Fruit fly (Drosophila melanogaster) whole organism, wandering third instar larva: ENCODE data around the gene CG14294.

ENCODE experiments used
- Abd-B ChIP-seq: fragments of >200 bp; optimal IDR thresholded peaks from 2 replicates; lab custom pipeline; 2017; ENCODE audit warnings: missing biosample characterization, missing genetic modification characterization
- CG32264 ChIP-seq: fragments of 200-800 bp; sonication (Bioruptor generic); optimal IDR thresholded peaks from 2 replicates; lab custom pipeline; 2016; ENCODE audit warnings: missing biosample characterization, missing genetic modification characterization
- CG9705 ChIP-seq: fragments of 200-800 bp; sonication (Bioruptor generic); optimal IDR thresholded peaks from 2 replicates; lab custom pipeline; 2018; ENCODE audit warnings: missing biosample characterization, mild to moderate bottlenecking, missing genetic modification characterization
- CrebA ChIP-seq: fragments of 200-800 bp; sonication (Bioruptor generic); optimal IDR thresholded peaks from 2 replicates; lab custom pipeline; 2016; ENCODE audit warnings: missing biosample characterization, mild to moderate bottlenecking, missing genetic modification characterization, borderline replicate concordance
- Dfd ChIP-seq: fragments of >200 bp; optimal IDR thresholded peaks from 2 replicates; lab custom pipeline; 2017; ENCODE audit warnings: missing biosample characterization, missing genetic modification characterization
- Dif ChIP-seq: fragments of 200-275, 200-300 bp; sonication (Bioruptor generic); optimal IDR thresholded peaks from 2 replicates; lab custom pipeline; 2018; ENCODE audit warnings: missing biosample characterization, missing genetic modification characterization; ENCODE audit not compliant: partially characterized antibody
- GATAd ChIP-seq: sonication (Bioruptor generic); optimal IDR thresholded peaks from 2 replicates; lab custom pipeline; 2016; ENCODE audit warnings: missing biosample characterization, missing genetic modification characterization
- HLH106 ChIP-seq: fragments of 200-800 bp; optimal IDR thresholded peaks from 3 replicates; lab custom pipeline; 2019; ENCODE audit warnings: missing biosample characterization, mild to moderate bottlenecking, missing genetic modification characterization, moderate library complexity
- Hnf4 ChIP-seq: fragments of 200-800 bp; sonication (Bioruptor generic); optimal IDR thresholded peaks from 2 replicates; lab custom pipeline; 2016; ENCODE audit warnings: missing biosample characterization, mild to moderate bottlenecking, missing genetic modification characterization
- Hr78 ChIP-seq: fragments of >200 bp; optimal IDR thresholded peaks from 2 replicates; lab custom pipeline; 2017; ENCODE audit warnings: missing biosample characterization, missing genetic modification characterization
- Hr83 ChIP-seq: fragments of 200-300 bp; sonication (Bioruptor generic); optimal IDR thresholded peaks from 2 replicates; lab custom pipeline; 2016; ENCODE audit warnings: missing biosample characterization, mild to moderate bottlenecking, missing genetic modification characterization, moderate library complexity; ENCODE audit not compliant: poor library complexity, severe bottlenecking
- Jra ChIP-seq: sonication (Bioruptor generic); optimal IDR thresholded peaks from 2 replicates; lab custom pipeline; 2016; ENCODE audit warnings: missing biosample characterization, missing genetic modification characterization
- Mio ChIP-seq: sonication (Bioruptor generic); optimal IDR thresholded peaks from 2 replicates; lab custom pipeline; 2016; ENCODE audit warnings: missing biosample characterization, missing genetic modification characterization
- Myc ChIP-seq: fragments of >200 bp; optimal IDR thresholded peaks from 2 replicates; lab custom pipeline; 2017
- N ChIP-seq: fragments of >200 bp; optimal IDR thresholded peaks from 2 replicates; lab custom pipeline; 2018; ENCODE audit warnings: missing biosample characterization, missing external identifiers, missing genetic modification characterization
- OdsH ChIP-seq: fragments of 200-800 bp; sonication (Bioruptor generic); optimal IDR thresholded peaks from 2 replicates; lab custom pipeline; 2016; ENCODE audit warnings: missing biosample characterization, mild to moderate bottlenecking, missing genetic modification characterization
- Rel ChIP-seq, 2 experiments: fragments of 200-800 bp; sonication (Bioruptor generic) in 1 of 2; optimal IDR thresholded peaks; 2 replicates in 1 of 2; 3 replicates in 1 of 2; lab custom pipeline; 2016 to 2019; ENCODE audit warnings: mild to moderate bottlenecking in 2 of 2, missing biosample characterization in 2 of 2, missing genetic modification characterization in 2 of 2, moderate library complexity in 1 of 2
- Sp1 ChIP-seq: fragments of 200-800 bp; sonication (Bioruptor generic); optimal IDR thresholded peaks from 3 replicates; lab custom pipeline; 2019; ENCODE audit warnings: missing biosample characterization, mild to moderate bottlenecking, missing genetic modification characterization, moderate library complexity
- Vsx2 ChIP-seq: fragments of 200-300, 225-300 bp; sonication (Bioruptor generic); optimal IDR thresholded peaks from 2 replicates; lab custom pipeline; 2018; ENCODE audit warnings: missing biosample characterization, missing genetic modification characterization; ENCODE audit not compliant: partially characterized antibody
- br ChIP-seq: fragments of 200-800 bp; sonication (Bioruptor generic); optimal IDR thresholded peaks from 2 replicates; lab custom pipeline; 2016; ENCODE audit warnings: missing biosample characterization, missing genetic modification characterization
- brk ChIP-seq: fragments of 200-800 bp; sonication (Bioruptor generic); optimal IDR thresholded peaks from 2 replicates; lab custom pipeline; 2016; ENCODE audit warnings: missing biosample characterization, mild to moderate bottlenecking, missing genetic modification characterization
- dl ChIP-seq, 2 experiments: fragments of 175-275, 200-275 bp in 1 of 2; fragments of 200-275 bp in 1 of 2; sonication (Bioruptor generic); optimal IDR thresholded peaks; lab custom pipeline; 2018; ENCODE audit warnings: mild to moderate bottlenecking in 2 of 2, missing biosample characterization in 2 of 2, missing genetic modification characterization in 2 of 2, moderate library complexity in 2 of 2; ENCODE audit not compliant: partially characterized antibody in 2 of 2, insufficient read depth in 1 of 2
- dmrt93B ChIP-seq: fragments of 200-800 bp; sonication (Bioruptor generic); optimal IDR thresholded peaks from 2 replicates; lab custom pipeline; 2018; ENCODE audit warnings: missing biosample characterization, mild to moderate bottlenecking, missing genetic modification characterization
- dsf ChIP-seq: sonication (Bioruptor generic); optimal IDR thresholded peaks from 2 replicates; lab custom pipeline; 2016; ENCODE audit warnings: missing biosample characterization, missing genetic modification characterization, borderline replicate concordance
- ey ChIP-seq: fragments of 200-800 bp; sonication (Bioruptor generic); optimal IDR thresholded peaks from 2 replicates; lab custom pipeline; 2016; ENCODE audit warnings: missing biosample characterization, missing genetic modification characterization
- foxo ChIP-seq, 2 experiments: fragments of 200-800 bp; sonication (Bioruptor generic); optimal IDR thresholded peaks; 2 replicates in 1 of 2; 3 replicates in 1 of 2; lab custom pipeline; 2016 to 2017; ENCODE audit warnings: missing biosample characterization in 2 of 2, missing genetic modification characterization in 2 of 2
- fru ChIP-seq: fragments of 200-800 bp; sonication (Bioruptor generic); optimal IDR thresholded peaks from 3 replicates; lab custom pipeline; 2016; ENCODE audit warnings: missing biosample characterization, mild to moderate bottlenecking, missing genetic modification characterization
- h ChIP-seq: fragments of 200-800 bp; sonication (Bioruptor generic); optimal IDR thresholded peaks from 3 replicates; lab custom pipeline; 2016; ENCODE audit warnings: missing biosample characterization, mild to moderate bottlenecking, missing genetic modification characterization
- jim ChIP-seq: fragments of 175-275, 200-325 bp; sonication (Bioruptor generic); optimal IDR thresholded peaks from 2 replicates; lab custom pipeline; 2016; ENCODE audit warnings: missing biosample characterization, mild to moderate bottlenecking, missing genetic modification characterization
- lola ChIP-seq: fragments of >200 bp; optimal IDR thresholded peaks from 2 replicates; lab custom pipeline; 2017; ENCODE audit warnings: missing biosample characterization, missing genetic modification characterization
- pan ChIP-seq: fragments of >200 bp; optimal IDR thresholded peaks from 2 replicates; lab custom pipeline; 2017
- psq ChIP-seq: fragments of 200-800 bp; sonication (Bioruptor generic); optimal IDR thresholded peaks from 3 replicates; lab custom pipeline; 2017; ENCODE audit warnings: missing biosample characterization, mild to moderate bottlenecking, missing genetic modification characterization, moderate library complexity
- rgr ChIP-seq: fragments of 200-800 bp; sonication (Bioruptor generic); optimal IDR thresholded peaks from 3 replicates; lab custom pipeline; 2016; ENCODE audit warnings: missing biosample characterization, mild to moderate bottlenecking, missing genetic modification characterization
- sage ChIP-seq: fragments of 200-800 bp; sonication (Bioruptor generic); optimal IDR thresholded peaks from 2 replicates; lab custom pipeline; 2016; ENCODE audit warnings: missing biosample characterization, mild to moderate bottlenecking, missing genetic modification characterization
- sv ChIP-seq: fragments of 200-800 bp; sonication (Bioruptor generic); optimal IDR thresholded peaks from 3 replicates; lab custom pipeline; 2016; ENCODE audit warnings: missing biosample characterization, missing genetic modification characterization
- tai ChIP-seq: sonication (Bioruptor generic); optimal IDR thresholded peaks from 2 replicates; lab custom pipeline; 2016; ENCODE audit warnings: missing biosample characterization, missing genetic modification characterization
- usp ChIP-seq: fragments of >200 bp; optimal IDR thresholded peaks from 2 replicates; lab custom pipeline; 2017; ENCODE audit warnings: missing biosample characterization, missing genetic modification characterization
- woc ChIP-seq: sonication (Bioruptor generic); optimal IDR thresholded peaks from 2 replicates; lab custom pipeline; 2016; ENCODE audit warnings: missing biosample characterization, mild to moderate bottlenecking, missing genetic modification characterization

CG14294 gene

dm6 chr3R:18923208-18923761, 21.2 kb upstream of the CG14294 start:
- no peak for TF ChIP-seq Abd-B (GFP tag; lab: Kevin White, UChicago)
- no peak for TF ChIP-seq CG9705
- peak; percentile 10 for TF ChIP-seq woc (GFP tag; lab: Kevin White, UChicago)
- no peak for TF ChIP-seq OdsH (GFP tag; lab: Kevin White, UChicago)
- peak; percentile 6 for TF ChIP-seq fru (GFP tag; lab: Kevin White, UChicago)
- TF ChIP-seq HLH106 = no peak
- no peak for TF ChIP-seq sv (GFP tag; lab: Kevin White, UChicago)
- TF ChIP-seq sage (GFP tag; lab: Kevin White, UChicago) = peak; percentile 6
- peak; percentile 66 for TF ChIP-seq brk
- no peak for TF ChIP-seq Sp1 (GFP tag; lab: Kevin White, UChicago)
- TF ChIP-seq dmrt93B (GFP tag; lab: Kevin White, UChicago) = no peak
- peak; percentile 35 for TF ChIP-seq Dif (GFP tag; lab: Kevin White, UChicago)
- TF ChIP-seq pan (lab: Kevin White, UChicago) = no peak
- no peak for TF ChIP-seq br (GFP tag; lab: Kevin White, UChicago)
- TF ChIP-seq usp = no peak
- no peak for TF ChIP-seq dsf (GFP tag; lab: Kevin White, UChicago)
- TF ChIP-seq psq (GFP tag; lab: Kevin White, UChicago) = no peak
- no peak for TF ChIP-seq CG32264 (GFP tag; lab: Kevin White, UChicago)
- no peak for TF ChIP-seq Vsx2 (GFP tag; lab: Kevin White, UChicago)
- no peak for TF ChIP-seq Myc (lab: Kevin White, UChicago)
- peak in 1 of 2 experiments; percentile 17 for TF ChIP-seq foxo (GFP tag; optimal IDR thresholded peaks at IDR 0.05; lab: Kevin White, UChicago)
- peak; percentile 33 for TF ChIP-seq h
- no peak for TF ChIP-seq Mio (GFP tag; lab: Kevin White, UChicago)
- TF ChIP-seq ey = no peak
- TF ChIP-seq CrebA (GFP tag; lab: Kevin White, UChicago) = peak; percentile 67
- no peak for TF ChIP-seq N
- no peak for TF ChIP-seq Hr78 (GFP tag; lab: Kevin White, UChicago)
- TF ChIP-seq jim = peak; percentile 34
- TF ChIP-seq tai (GFP tag; lab: Kevin White, UChicago) = peak; percentile 66
- peak; percentile 33 for TF ChIP-seq Jra (GFP tag; lab: Kevin White, UChicago)
- no peak for TF ChIP-seq Dfd (GFP tag; lab: Kevin White, UChicago)
- TF ChIP-seq GATAd (GFP tag; lab: Kevin White, UChicago) = no peak
- TF ChIP-seq rgr (GFP tag; lab: Kevin White, UChicago) = peak; percentile 54
- TF ChIP-seq lola (GFP tag; lab: Kevin White, UChicago) = no peak
- peak; percentile 67 to 72 for TF ChIP-seq dl (GFP tag; optimal IDR thresholded peaks at IDR 0.05; lab: Kevin White, UChicago; ENCODE audit: insufficient read depth in 1 of 2, partially characterized antibody in 2 of 2)
- peak; percentile 89 for TF ChIP-seq Hr83 (GFP tag; lab: Kevin White, UChicago)
- peak; percentile 44 for TF ChIP-seq Hnf4 (GFP tag; lab: Kevin White, UChicago)
- TF ChIP-seq Rel (GFP tag; optimal IDR thresholded peaks at IDR 0.05; lab: Kevin White, UChicago) = no peak
- TF ChIP-seq Rel (tag; optimal IDR thresholded peaks at IDR 0.05; lab: Kevin White, UChicago) = no peak

dm6 chr3R:18918872-18919339, 16.8 kb upstream of the CG14294 start:
- TF ChIP-seq sv (GFP tag; lab: Kevin White, UChicago) (no peak), Mio (GFP tag; lab: Kevin White, UChicago) (no peak), Hr83 (GFP tag; lab: Kevin White, UChicago) (no peak), Sp1 (GFP tag; lab: Kevin White, UChicago) (peak; percentile 12), Vsx2 (GFP tag; lab: Kevin White, UChicago) (peak; percentile 35), Dfd (GFP tag; lab: Kevin White, UChicago) (no peak), Myc (lab: Kevin White, UChicago) (no peak), Dif (GFP tag; lab: Kevin White, UChicago) (no peak), br (GFP tag; lab: Kevin White, UChicago) (peak; percentile 24), OdsH (GFP tag; lab: Kevin White, UChicago) (no peak), Rel (GFP tag; optimal IDR thresholded peaks at IDR 0.05; lab: Kevin White, UChicago) (no peak), Rel (tag; optimal IDR thresholded peaks at IDR 0.05; lab: Kevin White, UChicago) (peak; percentile 99), Hr78 (GFP tag; lab: Kevin White, UChicago) (no peak), N (no peak), GATAd (GFP tag; lab: Kevin White, UChicago) (no peak), jim (no peak), Abd-B (GFP tag; lab: Kevin White, UChicago) (no peak), CG9705 (no peak), Jra (GFP tag; lab: Kevin White, UChicago) (peak; percentile 21), brk (peak; percentile 28), CrebA (GFP tag; lab: Kevin White, UChicago) (peak; percentile 55), dmrt93B (GFP tag; lab: Kevin White, UChicago) (no peak), usp (no peak), woc (GFP tag; lab: Kevin White, UChicago) (no peak), psq (GFP tag; lab: Kevin White, UChicago) (no peak), foxo (GFP tag; optimal IDR thresholded peaks at IDR 0.05; lab: Kevin White, UChicago) (no peak), rgr (GFP tag; lab: Kevin White, UChicago) (no peak), dl (GFP tag; optimal IDR thresholded peaks at IDR 0.05; lab: Kevin White, UChicago; ENCODE audit: insufficient read depth in 1 of 2, partially characterized antibody in 2 of 2) (peak in 1 of 2 experiments; percentile 38), CG32264 (GFP tag; lab: Kevin White, UChicago) (no peak), h (peak; percentile 97), lola (GFP tag; lab: Kevin White, UChicago) (no peak), HLH106 (no peak), sage (GFP tag; lab: Kevin White, UChicago) (no peak), Hnf4 (GFP tag; lab: Kevin White, UChicago) (no peak)
